Worm (Caenorhabditis elegans): ENCODE results near the gene F07E5.9.

ce11 chrII:2051372-2051771, 29.0 kb downstream of the F07E5.9 start, which contains the start of gene fbxb-35:
- TF ChIP-seq blmp-1 (tag; optimal IDR thresholded peaks at IDR 0.05) (no peak), C16A3.4 (tag; optimal IDR thresholded peaks at IDR 0.05) (no peak), efl-1 (optimal IDR thresholded peaks at IDR 0.05) (no peak), efl-1 (GFP tag; optimal IDR thresholded peaks at IDR 0.05 in 1 of 2) (peak in 1 of 2 experiments; percentile 77), lin-39 (tag; optimal IDR thresholded peaks at IDR 0.05) (no peak), rnt-1 (tag; optimal IDR thresholded peaks at IDR 0.05) (no peak), nhr-12 (tag; optimal IDR thresholded peaks at IDR 0.05) (no peak), nhr-76 (tag; optimal IDR thresholded peaks at IDR 0.05) (no peak), lir-3 (tag; optimal IDR thresholded peaks at IDR 0.05; ENCODE audit: poor library complexity) (no peak), nhr-71 (tag; optimal IDR thresholded peaks at IDR 0.05) (no peak), fos-1 (tag; optimal IDR thresholded peaks at IDR 0.05) (no peak)

Data from whole organism, L1 larva.